Fruit fly (Drosophila melanogaster) whole organism, embryonic: ENCODE data around the gene Uev1A.

ENCODE experiments used
- Bgb ChIP-seq: fragments of 200-800 bp; sonication (Bioruptor generic); IDR thresholded peaks from 2 replicates; pipeline ENCODE4 v1.3.6; 2022; ENCODE audit warnings: missing biosample characterization, missing genetic modification characterization; ENCODE audit not compliant: partially characterized antibody
- CG10431 ChIP-seq: fragments of 200-800 bp; sonication (Bioruptor generic); optimal IDR thresholded peaks from 3 replicates; lab custom pipeline; 2018; ENCODE audit warnings: missing biosample characterization, mild to moderate bottlenecking, missing genetic modification characterization
- CG16813 ChIP-seq: fragments of 200-800 bp; sonication (Bioruptor generic); IDR thresholded peaks from 3 replicates; pipeline ENCODE4 v1.3.6; 2022; ENCODE audit warnings: missing biosample characterization, missing genetic modification characterization; ENCODE audit not compliant: partially characterized antibody
- CG16815 ChIP-seq: fragments of 200-800 bp; sonication (Bioruptor generic); optimal IDR thresholded peaks from 3 replicates; lab custom pipeline; 2017; ENCODE audit warnings: missing biosample characterization, mild to moderate bottlenecking, missing genetic modification characterization
- CG17359 ChIP-seq: fragments of 200-800 bp; sonication (Bioruptor generic); optimal IDR thresholded peaks from 3 replicates; lab custom pipeline; 2018; ENCODE audit warnings: missing biosample characterization, mild to moderate bottlenecking, missing genetic modification characterization, moderate library complexity
- CG17385 ChIP-seq: fragments of 200-800 bp; sonication (Bioruptor generic); optimal IDR thresholded peaks from 3 replicates; lab custom pipeline; 2018; ENCODE audit warnings: missing biosample characterization, mild to moderate bottlenecking, missing genetic modification characterization
- CG17912 ChIP-seq: fragments of 200-800 bp; sonication (Bioruptor generic); optimal IDR thresholded peaks from 2 replicates; lab custom pipeline; 2018; ENCODE audit warnings: missing biosample characterization, mild to moderate bottlenecking, missing genetic modification characterization
- CG2129 ChIP-seq: fragments of 200-800 bp; sonication (Bioruptor generic); IDR thresholded peaks from 2 replicates; pipeline ENCODE4 v1.3.6; 2022; ENCODE audit warnings: missing biosample characterization, missing genetic modification characterization; ENCODE audit not compliant: partially characterized antibody
- CG2712 ChIP-seq: fragments of 200-800 bp; optimal IDR thresholded peaks from 3 replicates; lab custom pipeline; 2019; ENCODE audit warnings: missing biosample characterization, mild to moderate bottlenecking, missing genetic modification characterization, moderate library complexity
- CG30403 ChIP-seq: fragments of 200-800 bp; sonication (Bioruptor generic); optimal IDR thresholded peaks from 3 replicates; lab custom pipeline; 2016; ENCODE audit warnings: missing biosample characterization, missing genetic modification characterization
- CG3163 ChIP-seq: fragments of 200-800 bp; sonication (Bioruptor generic); optimal IDR thresholded peaks from 3 replicates; lab custom pipeline; 2016; ENCODE audit warnings: missing biosample characterization, missing genetic modification characterization
- CG34422 ChIP-seq: fragments of 200-800 bp; sonication (Bioruptor generic); IDR thresholded peaks from 3 replicates; pipeline ENCODE4 v1.3.6; 2022; ENCODE audit warnings: missing biosample characterization, missing genetic modification characterization
- CG4617 ChIP-seq: fragments of 200-800 bp; sonication (Bioruptor generic); optimal IDR thresholded peaks from 3 replicates; lab custom pipeline; 2016; ENCODE audit warnings: missing biosample characterization, missing genetic modification characterization, borderline replicate concordance
- CG6175 ChIP-seq: fragments of 200-800 bp; sonication (Bioruptor generic); IDR thresholded peaks from 3 replicates; pipeline ENCODE4 v1.3.6; 2022; ENCODE audit warnings: missing biosample characterization, missing genetic modification characterization
- CG6791 ChIP-seq: fragments of 200-800 bp; sonication (Bioruptor generic); IDR thresholded peaks from 3 replicates; pipeline ENCODE4 v1.3.6; 2022; ENCODE audit warnings: missing biosample characterization, missing genetic modification characterization; ENCODE audit not compliant: partially characterized antibody
- CG7357 ChIP-seq: fragments of 200-800 bp; sonication (Bioruptor generic); IDR thresholded peaks from 3 replicates; pipeline ENCODE4 v1.3.6; 2022; ENCODE audit warnings: missing biosample characterization, missing genetic modification characterization
- CG7963 ChIP-seq: fragments of 200-800 bp; sonication (Bioruptor generic); IDR thresholded peaks from 3 replicates; pipeline ENCODE4 v1.3.6; 2022; ENCODE audit warnings: missing biosample characterization, missing genetic modification characterization; ENCODE audit not compliant: partially characterized antibody
- CG9797 ChIP-seq: fragments of 200-800 bp; sonication (Bioruptor generic); optimal IDR thresholded peaks from 3 replicates; lab custom pipeline; 2018; ENCODE audit warnings: missing biosample characterization, mild to moderate bottlenecking, missing genetic modification characterization
- Dll ChIP-seq: fragments of 200-800 bp; sonication (Bioruptor generic); IDR thresholded peaks from 4 replicates; pipeline ENCODE4 v1.3.6; 2022; ENCODE audit warnings: missing biosample characterization, missing genetic modification characterization; ENCODE audit not compliant: partially characterized antibody
- Dref ChIP-seq: fragments of 200-800 bp; sonication (Bioruptor generic); IDR thresholded peaks from 2 replicates; pipeline ENCODE4 v1.3.6; 2022; ENCODE audit warnings: missing biosample characterization, missing genetic modification characterization
- Lim3 ChIP-seq: fragments of 200-800 bp; sonication (Bioruptor generic); IDR thresholded peaks from 2 replicates; pipeline ENCODE4 v1.3.6; 2022; ENCODE audit warnings: missing biosample characterization, missing genetic modification characterization
- MBD-R2 ChIP-seq: fragments of 200-800 bp; sonication (Bioruptor generic); IDR thresholded peaks from 2 replicates; pipeline ENCODE4 v1.3.6; 2022; ENCODE audit warnings: missing biosample characterization, missing genetic modification characterization
- MESR4 ChIP-seq: fragments of 200-800 bp; sonication (Bioruptor generic); optimal IDR thresholded peaks from 2 replicates; lab custom pipeline; 2018; ENCODE audit warnings: missing biosample characterization, mild to moderate bottlenecking, missing genetic modification characterization, moderate library complexity
- Med ChIP-seq: fragments of 200-800 bp; sonication (Bioruptor generic); peaks from one replicate; lab custom pipeline; 2016; ENCODE audit warnings: missing biosample characterization, missing genetic modification characterization, mild to moderate bottlenecking, inconsistent platforms, moderate library complexity
- Nf-YC ChIP-seq: fragments of 200-800 bp; optimal IDR thresholded peaks from 3 replicates; lab custom pipeline; 2019; ENCODE audit warnings: missing biosample characterization, mild to moderate bottlenecking, missing genetic modification characterization, moderate library complexity
- Xrp1 ChIP-seq: fragments of 200-800 bp; sonication (Bioruptor generic); IDR thresholded peaks from 2 replicates; pipeline ENCODE4 v1.3.6; 2022; ENCODE audit warnings: missing biosample characterization, missing genetic modification characterization
- YL-1 ChIP-seq: fragments of 200-800 bp; sonication (Bioruptor generic); optimal IDR thresholded peaks from 3 replicates; lab custom pipeline; 2017; ENCODE audit warnings: missing biosample characterization, mild to moderate bottlenecking, missing genetic modification characterization
- bbx ChIP-seq: fragments of 200-800 bp; sonication (Bioruptor generic); IDR thresholded peaks from 2 replicates; pipeline ENCODE4 v1.3.6; 2022; ENCODE audit warnings: missing biosample characterization, missing genetic modification characterization; ENCODE audit not compliant: partially characterized antibody
- cg ChIP-seq: fragments of 200-800 bp; sonication (Bioruptor generic); optimal IDR thresholded peaks from 3 replicates; lab custom pipeline; 2019; ENCODE audit warnings: missing biosample characterization, mild to moderate bottlenecking, missing genetic modification characterization, moderate library complexity
- chm ChIP-seq: fragments of 200-800 bp; sonication (Bioruptor generic); IDR thresholded peaks from 2 replicates; pipeline ENCODE4 v1.3.6; 2022; ENCODE audit warnings: missing biosample characterization, missing genetic modification characterization
- ewg ChIP-seq: fragments of 200-800 bp; sonication (Bioruptor generic); optimal IDR thresholded peaks from 3 replicates; lab custom pipeline; 2017; ENCODE audit warnings: mild to moderate bottlenecking, missing biosample characterization, missing genetic modification reagents, missing genetic modification characterization
- fru ChIP-seq: fragments of >200 bp; optimal IDR thresholded peaks from 2 replicates; lab custom pipeline; 2017
- gro ChIP-seq: fragments of 200-800 bp; sonication (Bioruptor generic); optimal IDR thresholded peaks from 2 replicates; lab custom pipeline; 2016; ENCODE audit warnings: missing biosample characterization, missing genetic modification characterization
- hb ChIP-seq: fragments of 200-800 bp; sonication (Bioruptor generic); IDR thresholded peaks from 3 replicates; pipeline ENCODE4 v1.3.6; 2022; ENCODE audit warnings: missing biosample characterization, missing genetic modification characterization; ENCODE audit not compliant: partially characterized antibody
- hbn ChIP-seq: fragments of 200-800 bp; sonication (Bioruptor generic); IDR thresholded peaks from 2 replicates; pipeline ENCODE4 v1.3.6; 2022; ENCODE audit warnings: missing biosample characterization, missing genetic modification characterization; ENCODE audit not compliant: partially characterized antibody
- insv ChIP-seq, 2 experiments: fragments of 200-800 bp; sonication (Bioruptor generic); optimal IDR thresholded peaks; 3 replicates each; lab custom pipeline; 2016 to 2018; ENCODE audit warnings: missing biosample characterization in 2 of 2, missing genetic modification characterization in 2 of 2
- inv ChIP-seq: fragments of 200-800 bp; sonication (Bioruptor generic); IDR thresholded peaks from 2 replicates; pipeline ENCODE4 v1.3.6; 2022; ENCODE audit warnings: missing biosample characterization, missing genetic modification characterization; ENCODE audit not compliant: partially characterized antibody
- lola ChIP-seq, 3 experiments: fragments of >200 bp in 2 of 3; fragments of 200-800 bp in 1 of 3; sonication (Bioruptor generic) in 1 of 3; optimal IDR thresholded peaks; 2 replicates each; lab custom pipeline; 2017 to 2019; ENCODE audit warnings: missing biosample characterization in 3 of 3, missing genetic modification characterization in 3 of 3, mild to moderate bottlenecking in 1 of 3, moderate library complexity in 1 of 3
- mld ChIP-seq: fragments of 200-800 bp; sonication (Bioruptor generic); IDR thresholded peaks from 3 replicates; pipeline ENCODE4 v1.3.6; 2022; ENCODE audit warnings: missing biosample characterization, missing genetic modification characterization; ENCODE audit not compliant: partially characterized antibody
- nau ChIP-seq: fragments of 200-800 bp; sonication (Bioruptor generic); optimal IDR thresholded peaks from 3 replicates; lab custom pipeline; 2017; ENCODE audit warnings: missing biosample characterization, mild to moderate bottlenecking, missing genetic modification characterization, missing genetic modification reagents
- prd ChIP-seq, 3 experiments: fragments of >200 bp in 2 of 3; fragments of 200-800 bp in 1 of 3; sonication (Bioruptor generic) in 1 of 3; optimal IDR thresholded peaks in 2 of 3; IDR thresholded peaks in 1 of 3; 2 replicates in 2 of 3; 3 replicates in 1 of 3; pipeline versions ENCODE4 v1.3.6 to Lab custom; 2017 to 2022; ENCODE audit warnings: missing biosample characterization in 1 of 3, missing genetic modification characterization in 1 of 3
- pros ChIP-seq: fragments of 200-800 bp; sonication (Bioruptor generic); optimal IDR thresholded peaks from 3 replicates; lab custom pipeline; 2019; ENCODE audit warnings: missing biosample characterization, mild to moderate bottlenecking, missing genetic modification characterization, moderate library complexity
- pzg ChIP-seq: fragments of 200-800 bp; sonication (Bioruptor generic); optimal IDR thresholded peaks from 3 replicates; lab custom pipeline; 2018; ENCODE audit warnings: missing biosample characterization, mild to moderate bottlenecking, missing genetic modification characterization, moderate library complexity
- ranshi ChIP-seq: fragments of 200-800 bp; sonication (Bioruptor generic); IDR thresholded peaks from 2 replicates; pipeline ENCODE4 v1.3.6; 2022; ENCODE audit warnings: missing biosample characterization, missing genetic modification characterization

Uev1A gene

dm6 chr3L:5360039-5360988, 5.7 kb downstream of the Uev1A start, which contains the start of gene Cyt-c1:
Gene Cyt-c1, plus strand, starts transcription at chr3L:5360211.
- TF ChIP-seq CG7963 (GFP tag; lab: Robert Waterston, UW) (0 out of 3 replicates have a peak, but pooled peaks have one; percentile 45), CG17385 (GFP tag; lab: Kevin White, UChicago) (peak; percentile 95), CG30403 (GFP tag; lab: Kevin White, UChicago) (peak; percentile 12), Nf-YC (tag; lab: Kevin White, UChicago) (peak; percentile 67), gro (GFP tag; lab: Kevin White, UChicago) (no peak), hb (GFP tag; lab: Robert Waterston, UW) (peak; percentile 17; the same call in 1 of the 3 replicates), CG2712 (tag; lab: Kevin White, UChicago) (peak; percentile 6), ranshi (GFP tag; lab: Robert Waterston, UW) (peak; percentile 13; the same call in 1 of the 2 replicates), CG16815 (GFP tag; lab: Kevin White, UChicago) (no peak), CG16813 (GFP tag; lab: Robert Waterston, UW) (peak; percentile 58), pzg (GFP tag; lab: Kevin White, UChicago) (peak; percentile 39), MESR4 (peak; percentile 70), YL-1 (peak; percentile 76), CG34422 (GFP tag; lab: Robert Waterston, UW) (peak; percentile 85; the same call in 2 of the 3 replicates), CG7357 (GFP tag; lab: Robert Waterston, UW) (no peak), mld (GFP tag; lab: Robert Waterston, UW) (0 out of 3 replicates have a peak, but pooled peaks have one; percentile 13), hbn (peak; percentile 47; the same call in 1 of the 2 replicates), CG3163 (GFP tag; lab: Kevin White, UChicago) (no peak), MBD-R2 (GFP tag; lab: Robert Waterston, UW) (peak; percentile 41), Xrp1 (GFP tag; lab: Robert Waterston, UW) (0 out of 2 replicates have a peak, but pooled peaks have one; percentile 4), chm (peak; percentile 16; the same call in 1 of the 2 replicates), CG4617 (GFP tag; lab: Kevin White, UChicago) (peak; percentile 53), CG6175 (GFP tag; lab: Robert Waterston, UW) (no peak), bbx (GFP tag; lab: Robert Waterston, UW) (peak; percentile 67; the same call in 1 of the 2 replicates), Lim3 (no peak), inv (GFP tag; lab: Robert Waterston, UW) (peak; percentile 61; the same call in 1 of the 2 replicates), Dll (GFP tag; lab: Robert Waterston, UW) (peak; percentile 72), CG17912 (GFP tag; lab: Kevin White, UChicago) (peak; percentile 14), CG17359 (no peak), prd (optimal IDR thresholded peaks at IDR 0.05; lab: Kevin White, UChicago) (no peak), prd (GFP tag; IDR thresholded peaks at IDR 0.05; lab: Robert Waterston, UW) (0 out of 3 replicates have a peak, but pooled peaks have one; percentile 22), CG2129 (GFP tag; lab: Robert Waterston, UW) (peak; percentile 49; the same call in 1 of the 2 replicates), pros (GFP tag; lab: Kevin White, UChicago) (no peak), nau (GFP tag; lab: Kevin White, UChicago) (no peak), Bgb (GFP tag; lab: Robert Waterston, UW) (peak; percentile 59; the same call in 1 of the 2 replicates), Med (GFP tag; lab: Kevin White, UChicago) (peak; percentile 59), Dref (peak; percentile 53), ewg (GFP tag; lab: Kevin White, UChicago) (no peak), CG6791 (peak; percentile 63; the same call in 2 of the 3 replicates), insv (GFP tag; optimal IDR thresholded peaks at IDR 0.05; lab: Kevin White, UChicago) (peak in 1 of 2 experiments; percentile 80), CG10431 (peak; percentile 0), CG9797 (GFP tag; lab: Kevin White, UChicago) (peak; percentile 16), fru (lab: Kevin White, UChicago) (peak; percentile 3), lola (GFP tag; optimal IDR thresholded peaks at IDR 0.05; lab: Kevin White, UChicago) (no peak), cg (peak; percentile 75)
